Worm (Caenorhabditis elegans): ENCODE data around the gene srxa-8.
A peak's percentile ranks its signal among the peaks of the same experiment; 100 is the strongest.

The srxa-8 gene

ce11 chrX:13315093-13315492 is 6.4 kb upstream of the srxa-8 start:
- no peak for TF ChIP-seq T22C8.4 (GFP tag; IDR thresholded peaks at IDR 0.05)
- TF ChIP-seq ztf-23 (GFP tag; IDR thresholded peaks at IDR 0.05) = no peak
- TF ChIP-seq tab-1 (GFP tag; IDR thresholded peaks at IDR 0.05) = no peak
- TF ChIP-seq flt-1 (GFP tag; IDR thresholded peaks at IDR 0.05) = no peak
- no peak for TF ChIP-seq ref-1 (GFP tag; conservative IDR thresholded peaks at IDR 0.05)
- TF ChIP-seq med-1 (GFP tag; optimal IDR thresholded peaks at IDR 0.05; ENCODE audit: insufficient read depth) = no peak
- no peak for TF ChIP-seq cog-1 (tag; optimal IDR thresholded peaks at IDR 0.05)
- no peak for TF ChIP-seq klf-2 (GFP tag; conservative IDR thresholded peaks at IDR 0.05)
- no peak for TF ChIP-seq ztf-29 (GFP tag; IDR thresholded peaks at IDR 0.05)

- TF ChIP-seq flt-1 (GFP tag; IDR thresholded peaks at IDR 0.05) (no peak), med-1 (GFP tag; optimal IDR thresholded peaks at IDR 0.05; ENCODE audit: insufficient read depth) (no peak), ref-1 (GFP tag; conservative IDR thresholded peaks at IDR 0.05) (no peak), ztf-23 (GFP tag; IDR thresholded peaks at IDR 0.05) (no peak), T22C8.4 (GFP tag; IDR thresholded peaks at IDR 0.05) (no peak), tab-1 (GFP tag; IDR thresholded peaks at IDR 0.05) (no peak), cog-1 (tag; optimal IDR thresholded peaks at IDR 0.05) (no peak), klf-2 (GFP tag; conservative IDR thresholded peaks at IDR 0.05) (no peak), ztf-29 (GFP tag; IDR thresholded peaks at IDR 0.05) (no peak)
Measured at ce11 chrX:13311641-13312423, 3.2 kb upstream of the srxa-8 start, which contains the start of gene F46G10.1. Gene F46G10.1, minus strand, starts transcription at chrX:13311755.

- TF ChIP-seq tab-1 (GFP tag; IDR thresholded peaks at IDR 0.05) (no peak), T22C8.4 (GFP tag; IDR thresholded peaks at IDR 0.05) (no peak), cog-1 (tag; optimal IDR thresholded peaks at IDR 0.05) (no peak), ztf-29 (GFP tag; IDR thresholded peaks at IDR 0.05) (no peak), ztf-23 (GFP tag; IDR thresholded peaks at IDR 0.05) (no peak), ref-1 (GFP tag; conservative IDR thresholded peaks at IDR 0.05) (no peak), med-1 (GFP tag; optimal IDR thresholded peaks at IDR 0.05; ENCODE audit: insufficient read depth) (no peak), flt-1 (GFP tag; IDR thresholded peaks at IDR 0.05) (no peak), klf-2 (GFP tag; conservative IDR thresholded peaks at IDR 0.05) (no peak)
Measured at ce11 chrX:13310763-13311162, 2.1 kb upstream of the srxa-8 start.

- TF ChIP-seq ref-1 (GFP tag; conservative IDR thresholded peaks at IDR 0.05) = no peak
- TF ChIP-seq flt-1 (GFP tag; IDR thresholded peaks at IDR 0.05) = no peak
- no peak for TF ChIP-seq med-1 (GFP tag; optimal IDR thresholded peaks at IDR 0.05; ENCODE audit: insufficient read depth)
- TF ChIP-seq cog-1 (tag; optimal IDR thresholded peaks at IDR 0.05) = no peak
- TF ChIP-seq ztf-29 (GFP tag; IDR thresholded peaks at IDR 0.05) = no peak
Measured at ce11 chrX:13307852-13308251, 793 bp downstream of the srxa-8 start.

- peak; percentile 96 for TF ChIP-seq ztf-29 (GFP tag; IDR thresholded peaks at IDR 0.05)
- TF ChIP-seq ref-1 (GFP tag; conservative IDR thresholded peaks at IDR 0.05) = peak; percentile 91
- peak; percentile 94 for TF ChIP-seq klf-2 (GFP tag; conservative IDR thresholded peaks at IDR 0.05)
- peak; percentile 97 for TF ChIP-seq ztf-23 (GFP tag; IDR thresholded peaks at IDR 0.05)
- TF ChIP-seq cog-1 (tag; optimal IDR thresholded peaks at IDR 0.05) = peak; percentile 97
- TF ChIP-seq flt-1 (GFP tag; IDR thresholded peaks at IDR 0.05) = peak; percentile 97
- TF ChIP-seq med-1 (GFP tag; optimal IDR thresholded peaks at IDR 0.05; ENCODE audit: insufficient read depth) = peak; percentile 65
- peak; percentile 95 for TF ChIP-seq T22C8.4 (GFP tag; IDR thresholded peaks at IDR 0.05)
- TF ChIP-seq tab-1 (GFP tag; IDR thresholded peaks at IDR 0.05) = peak; percentile 96
Measured at ce11 chrX:13306869-13307446, 1.7 kb downstream of the srxa-8 start.

- TF ChIP-seq ref-1 (GFP tag; conservative IDR thresholded peaks at IDR 0.05) = no peak
- TF ChIP-seq ztf-29 (GFP tag; IDR thresholded peaks at IDR 0.05) = no peak
- TF ChIP-seq ztf-23 (GFP tag; IDR thresholded peaks at IDR 0.05) = no peak
- no peak for TF ChIP-seq med-1 (GFP tag; optimal IDR thresholded peaks at IDR 0.05; ENCODE audit: insufficient read depth)
- TF ChIP-seq tab-1 (GFP tag; IDR thresholded peaks at IDR 0.05) = no peak
- no peak for TF ChIP-seq cog-1 (tag; optimal IDR thresholded peaks at IDR 0.05)
- TF ChIP-seq klf-2 (GFP tag; conservative IDR thresholded peaks at IDR 0.05) = no peak
- no peak for TF ChIP-seq T22C8.4 (GFP tag; IDR thresholded peaks at IDR 0.05)
Measured at ce11 chrX:13305779-13306178, 2.9 kb downstream of the srxa-8 start, which contains the start of gene srd-43. Gene srd-43, minus strand, starts transcription at chrX:13305844.

ce11 chrX:13303357-13303756 is 5.3 kb downstream of the srxa-8 start, which contains the start of gene srd-42:
Gene srd-42, minus strand, starts transcription at chrX:13303457.
- TF ChIP-seq ztf-29 (GFP tag; IDR thresholded peaks at IDR 0.05) (no peak), klf-2 (GFP tag; conservative IDR thresholded peaks at IDR 0.05) (no peak), ref-1 (GFP tag; conservative IDR thresholded peaks at IDR 0.05) (no peak), T22C8.4 (GFP tag; IDR thresholded peaks at IDR 0.05) (no peak), ztf-23 (GFP tag; IDR thresholded peaks at IDR 0.05) (no peak), tab-1 (GFP tag; IDR thresholded peaks at IDR 0.05) (no peak), cog-1 (tag; optimal IDR thresholded peaks at IDR 0.05) (no peak), med-1 (GFP tag; optimal IDR thresholded peaks at IDR 0.05; ENCODE audit: insufficient read depth) (no peak), flt-1 (GFP tag; IDR thresholded peaks at IDR 0.05) (no peak)

- TF ChIP-seq T22C8.4 (GFP tag; IDR thresholded peaks at IDR 0.05) (no peak), ztf-23 (GFP tag; IDR thresholded peaks at IDR 0.05) (no peak), flt-1 (GFP tag; IDR thresholded peaks at IDR 0.05) (no peak), med-1 (GFP tag; optimal IDR thresholded peaks at IDR 0.05; ENCODE audit: insufficient read depth) (no peak), ztf-29 (GFP tag; IDR thresholded peaks at IDR 0.05) (no peak), klf-2 (GFP tag; conservative IDR thresholded peaks at IDR 0.05) (no peak), ref-1 (GFP tag; conservative IDR thresholded peaks at IDR 0.05) (no peak), cog-1 (tag; optimal IDR thresholded peaks at IDR 0.05) (no peak), tab-1 (GFP tag; IDR thresholded peaks at IDR 0.05) (no peak)
Measured at ce11 chrX:13300503-13300902, 8.1 kb downstream of the srxa-8 start, which contains the start of gene srd-39. Gene srd-39, minus strand, starts transcription at chrX:13300603.

- no peak for TF ChIP-seq ztf-29 (GFP tag; IDR thresholded peaks at IDR 0.05)
- TF ChIP-seq klf-2 (GFP tag; conservative IDR thresholded peaks at IDR 0.05) = no peak
- no peak for TF ChIP-seq T22C8.4 (GFP tag; IDR thresholded peaks at IDR 0.05)
- no peak for TF ChIP-seq ref-1 (GFP tag; conservative IDR thresholded peaks at IDR 0.05)
- TF ChIP-seq cog-1 (tag; optimal IDR thresholded peaks at IDR 0.05) = no peak
- TF ChIP-seq ztf-23 (GFP tag; IDR thresholded peaks at IDR 0.05) = no peak
- TF ChIP-seq tab-1 (GFP tag; IDR thresholded peaks at IDR 0.05) = no peak
- no peak for TF ChIP-seq flt-1 (GFP tag; IDR thresholded peaks at IDR 0.05)
- no peak for TF ChIP-seq med-1 (GFP tag; optimal IDR thresholded peaks at IDR 0.05; ENCODE audit: insufficient read depth)
Measured at ce11 chrX:13294669-13295068, 14.0 kb downstream of the srxa-8 start, which contains the start of gene srd-36. Gene srd-36, minus strand, starts transcription at chrX:13294769.
